Worm (Caenorhabditis elegans): ENCODE measurements around the gene ZC204.12.
"Not testable (repeated sequence)": the region's sequence is repeated elsewhere in the genome, so short reads cannot be mapped to it uniquely, and the experiment has no call there.

DNA sequence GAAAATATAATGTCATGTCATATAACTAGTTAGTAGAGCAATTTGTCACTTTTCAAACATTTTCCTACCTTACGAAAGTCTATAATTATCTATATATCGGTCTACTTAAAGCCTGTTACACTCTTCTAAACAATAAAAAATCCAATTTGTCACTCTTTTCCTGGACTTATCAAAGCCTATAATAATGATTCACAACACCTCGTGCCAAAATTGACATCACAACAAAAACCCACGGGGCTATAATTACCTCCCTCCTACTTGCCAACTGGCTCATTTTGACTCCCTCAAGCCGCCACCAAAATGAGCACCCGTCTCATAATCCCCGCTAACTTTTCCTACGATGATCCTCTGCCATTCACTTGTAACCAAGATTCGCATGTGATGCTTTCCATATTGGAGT is 20.7 kb downstream of the ZC204.12 start, which contains the start of gene srg-20:
- not testable (repeated sequence) for TF ChIP-seq nhr-11, nhr-28, nhr-47 (tag; optimal IDR thresholded peaks at IDR 0.05)

All from whole organism, L1 larva.